Fruit fly (Drosophila melanogaster): ENCODE measurements around the gene Rab18.
A peak's percentile ranks its signal among the peaks of the same experiment; 100 is the strongest.

Rab18 gene

dm6 chrX:5634714-5635113 lies 36.9 kb downstream of the Rab18 start:
- TF ChIP-seq bab1 (GFP tag; optimal IDR thresholded peaks at IDR 0.05): no peak

- TF ChIP-seq ovo (GFP tag; optimal IDR thresholded peaks at IDR 0.05) (no peak), CG7045 (GFP tag; optimal IDR thresholded peaks at IDR 0.05) (no peak), pad (GFP tag; optimal IDR thresholded peaks at IDR 0.05) (no peak), Crg-1 (GFP tag; optimal IDR thresholded peaks at IDR 0.05) (no peak), tj (GFP tag; optimal IDR thresholded peaks at IDR 0.05) (peak; percentile 64), CG12768 (GFP tag; optimal IDR thresholded peaks at IDR 0.05) (no peak), CG33017 (tag; optimal IDR thresholded peaks at IDR 0.05) (no peak), CG1620 (GFP tag; optimal IDR thresholded peaks at IDR 0.05) (no peak), toe (GFP tag; optimal IDR thresholded peaks at IDR 0.05) (no peak), kay (GFP tag; ENCODE audit: borderline replicate concordance) (peak; percentile 97), Hr96 (GFP tag; optimal IDR thresholded peaks at IDR 0.05) (no peak), cic (GFP tag; optimal IDR thresholded peaks at IDR 0.05) (peak; percentile 27), cnc (optimal IDR thresholded peaks at IDR 0.05) (no peak), Mnt (GFP tag; optimal IDR thresholded peaks at IDR 0.05) (peak; percentile 93), Clk (GFP tag; optimal IDR thresholded peaks at IDR 0.05) (no peak), CG5204 (GFP tag; optimal IDR thresholded peaks at IDR 0.05) (no peak), CG11617 (GFP tag; optimal IDR thresholded peaks at IDR 0.05) (peak; percentile 6), CG7101 (tag; optimal IDR thresholded peaks at IDR 0.05) (no peak), bab1 (GFP tag; optimal IDR thresholded peaks at IDR 0.05) (peak; percentile 25), CG14711 (tag; optimal IDR thresholded peaks at IDR 0.05) (no peak)
These were observed 49.5 kb downstream of the Rab18 start, which contains the start of the genes Mlc-c and Pop1 for dm6 chrX:5621893-5622803. TSS of gene Mlc-c (minus strand) at chrX:5622539. TSS of gene Pop1 (plus strand) at chrX:5622648.

Measured in whole organism, adult.